Worm (Caenorhabditis elegans) whole organism, mixed stage, embryonic: ENCODE measurements around the gene srw-113.
A peak's percentile ranks its signal among the peaks of the same experiment; 100 is the strongest.
"Not testable (repeated sequence)": the region's sequence is repeated elsewhere in the genome, so short reads cannot be mapped to it uniquely, and the experiment has no call there.

ENCODE experiments used
- M03D4.4 ChIP-seq: sonication (generic microtip); optimal IDR thresholded peaks from 2 replicates; lab custom pipeline; 2017; ENCODE audit warnings: mild to moderate bottlenecking, missing genetic modification characterization, missing compliant biosample characterization
- bed-3 ChIP-seq: fragments of 200-800 bp; sonication (Bioruptor generic); optimal IDR thresholded peaks from 3 replicates; lab custom pipeline; 2018; ENCODE audit warnings: mild to moderate bottlenecking, missing genetic modification characterization, moderate library complexity, missing compliant biosample characterization
- blmp-1 ChIP-seq: fragments of 150-350 bp; optimal IDR thresholded peaks from 2 replicates; lab custom pipeline; 2014; ENCODE audit warnings: missing biosample characterization, missing genetic modification characterization
- ceh-39 ChIP-seq: fragments of 150-350 bp; optimal IDR thresholded peaks from 2 replicates; lab custom pipeline; 2014; ENCODE audit warnings: missing biosample characterization, missing genetic modification characterization
- ceh-43 ChIP-seq: fragments of 200-800 bp; sonication (Bioruptor generic); optimal IDR thresholded peaks from 2 replicates; lab custom pipeline; 2018; ENCODE audit warnings: mild to moderate bottlenecking, missing genetic modification characterization, moderate library complexity, missing compliant biosample characterization
- ceh-83 ChIP-seq: fragments of 200-800 bp; sonication (Bioruptor generic); optimal IDR thresholded peaks from 2 replicates; lab custom pipeline; 2018; ENCODE audit warnings: mild to moderate bottlenecking, missing genetic modification characterization, missing compliant biosample characterization
- ces-1 ChIP-seq: fragments of 150-350 bp; optimal IDR thresholded peaks from 2 replicates; lab custom pipeline; 2014; ENCODE audit warnings: missing biosample characterization, missing genetic modification reagents, missing genetic modification characterization
- cnd-1 ChIP-seq: fragments of 200-800 bp; sonication (Bioruptor generic); optimal IDR thresholded peaks from 2 replicates; lab custom pipeline; 2018; ENCODE audit warnings: mild to moderate bottlenecking, missing genetic modification characterization, missing compliant biosample characterization
- drap-1 ChIP-seq: fragments of 200-800 bp; sonication (Bioruptor generic); optimal IDR thresholded peaks from 3 replicates; lab custom pipeline; 2018; ENCODE audit warnings: mild to moderate bottlenecking, missing genetic modification characterization, missing compliant biosample characterization
- elt-1 ChIP-seq: sonication (generic microtip); optimal IDR thresholded peaks from 2 replicates; lab custom pipeline; 2017; ENCODE audit warnings: missing genetic modification characterization, mild to moderate bottlenecking, missing compliant biosample characterization, antibody characterized with exemption, moderate library complexity, borderline replicate concordance; ENCODE audit not compliant: insufficient read depth
- elt-3 ChIP-seq: fragments of 150-350 bp; optimal IDR thresholded peaks from 2 replicates; lab custom pipeline; 2014; ENCODE audit warnings: missing biosample characterization, missing genetic modification characterization
- flh-1 ChIP-seq: fragments of 200-800 bp; sonication (Bioruptor generic); optimal IDR thresholded peaks from 2 replicates; lab custom pipeline; 2018; ENCODE audit warnings: mild to moderate bottlenecking, missing genetic modification characterization, moderate library complexity, missing compliant biosample characterization
- ham-2 ChIP-seq: fragments of 200-800 bp; sonication (Bioruptor generic); optimal IDR thresholded peaks from 2 replicates; lab custom pipeline; 2018; ENCODE audit warnings: mild to moderate bottlenecking, missing genetic modification characterization, missing compliant biosample characterization
- hlh-1 ChIP-seq: fragments of 150-350 bp; optimal IDR thresholded peaks from 2 replicates; lab custom pipeline; 2014; ENCODE audit warnings: missing biosample characterization, missing genetic modification reagents, missing genetic modification characterization
- lin-13 ChIP-seq: fragments of 150-350 bp; optimal IDR thresholded peaks from 2 replicates; lab custom pipeline; 2014; ENCODE audit warnings: missing biosample characterization, missing genetic modification characterization
- lin-32 ChIP-seq: fragments of 200-800 bp; sonication (Bioruptor generic); optimal IDR thresholded peaks from 2 replicates; lab custom pipeline; 2018; ENCODE audit warnings: mild to moderate bottlenecking, missing genetic modification characterization, missing compliant biosample characterization
- lsy-2 ChIP-seq: fragments of 150-350 bp; optimal IDR thresholded peaks from 2 replicates; lab custom pipeline; 2014; ENCODE audit warnings: missing biosample characterization, missing genetic modification characterization
- mab-5 ChIP-seq: fragments of 150-350 bp; optimal IDR thresholded peaks from 2 replicates; lab custom pipeline; 2014; ENCODE audit warnings: missing biosample characterization, missing genetic modification characterization
- mep-1 ChIP-seq: fragments of 150-350 bp; optimal IDR thresholded peaks from 2 replicates; lab custom pipeline; 2017; ENCODE audit warnings: missing biosample characterization, missing genetic modification reagents, missing genetic modification characterization, inconsistent platforms
- mls-2 ChIP-seq: sonication (generic microtip); optimal IDR thresholded peaks from 2 replicates; lab custom pipeline; 2016; ENCODE audit warnings: mild to moderate bottlenecking, missing genetic modification characterization, moderate library complexity, missing compliant biosample characterization
- nhr-12 ChIP-seq: fragments of 150-350 bp; optimal IDR thresholded peaks from 2 replicates; lab custom pipeline; 2014; ENCODE audit warnings: missing biosample characterization, missing genetic modification characterization
- nhr-2 ChIP-seq: fragments of 150-350 bp; optimal IDR thresholded peaks from 2 replicates; lab custom pipeline; 2014; ENCODE audit warnings: missing biosample characterization, missing genetic modification characterization
- nhr-237 ChIP-seq: fragments of 150-350 bp; optimal IDR thresholded peaks from 2 replicates; lab custom pipeline; 2014; ENCODE audit warnings: missing biosample characterization, missing genetic modification characterization
- nhr-28 ChIP-seq: fragments of 150-350 bp; optimal IDR thresholded peaks from 2 replicates; lab custom pipeline; 2014; ENCODE audit warnings: missing biosample characterization, missing genetic modification characterization
- nhr-76 ChIP-seq: sonication (generic microtip); optimal IDR thresholded peaks from 2 replicates; lab custom pipeline; 2017; ENCODE audit warnings: missing biosample characterization, missing genetic modification characterization
- pha-4 ChIP-seq: fragments of 150-350 bp; optimal IDR thresholded peaks from 2 replicates; lab custom pipeline; 2018; ENCODE audit warnings: missing biosample characterization, missing genetic modification reagents, missing genetic modification characterization
- snpc-4 ChIP-seq: fragments of 150-350 bp; optimal IDR thresholded peaks from 2 replicates; lab custom pipeline; 2014; ENCODE audit warnings: missing biosample characterization, missing genetic modification characterization
- sptf-1 ChIP-seq: sonication (generic microtip); optimal IDR thresholded peaks from 2 replicates; lab custom pipeline; 2017; ENCODE audit warnings: mild to moderate bottlenecking, missing genetic modification characterization, moderate library complexity, missing compliant biosample characterization
- tbx-8 ChIP-seq: fragments of 200-800 bp; sonication (Bioruptor generic); optimal IDR thresholded peaks from 2 replicates; lab custom pipeline; 2018; ENCODE audit warnings: mild to moderate bottlenecking, missing genetic modification characterization, moderate library complexity, missing compliant biosample characterization
- unc-120 ChIP-seq: sonication (generic microtip); optimal IDR thresholded peaks from 2 replicates; lab custom pipeline; 2017; ENCODE audit warnings: missing genetic modification characterization, missing compliant biosample characterization; ENCODE audit not compliant: poor library complexity, severe bottlenecking
- unc-39 ChIP-seq: fragments of 150-350 bp; optimal IDR thresholded peaks from 2 replicates; lab custom pipeline; 2014; ENCODE audit warnings: missing biosample characterization, missing genetic modification characterization
- unc-62 ChIP-seq: fragments of 150-350 bp; optimal IDR thresholded peaks from 2 replicates; lab custom pipeline; 2014; ENCODE audit warnings: missing biosample characterization, missing genetic modification reagents, missing genetic modification characterization
- zip-8 ChIP-seq: fragments of 150-350 bp; optimal IDR thresholded peaks from 2 replicates; lab custom pipeline; 2014; ENCODE audit warnings: missing biosample characterization, missing genetic modification characterization
- ztf-11 ChIP-seq: fragments of 150-350 bp; optimal IDR thresholded peaks from 2 replicates; lab custom pipeline; 2014; ENCODE audit warnings: missing biosample characterization, missing genetic modification characterization

srw-113 gene

DNA sequence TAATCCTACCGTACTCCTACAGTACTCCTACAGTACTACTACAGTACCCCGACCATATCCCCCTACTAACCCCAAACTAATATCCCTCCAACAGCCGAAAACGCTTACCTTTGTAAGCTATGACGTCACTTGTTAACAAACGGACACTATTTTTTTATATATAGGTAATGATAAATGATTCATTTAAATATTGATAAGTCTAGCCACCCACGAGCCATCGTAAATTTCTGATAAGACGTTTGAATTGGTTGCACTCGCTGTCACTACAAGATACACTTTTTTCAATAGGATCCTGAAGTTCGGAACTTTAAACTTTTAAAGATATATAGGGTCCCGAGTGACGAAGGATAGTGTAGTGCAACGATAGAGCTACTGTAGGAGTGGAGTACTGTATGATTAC lies 10.3 kb upstream of the srw-113 start, which contains the start of gene nhr-247:
nhr-247 (plus strand) TSS at position 330 of the 400 bp plus-strand sequence.
- not testable (repeated sequence) for TF ChIP-seq hlh-1 (tag; lab: Kevin White, UChicago); ces-1 (GFP tag; lab: Kevin White, UChicago); unc-62 (GFP tag; lab: Kevin White, UChicago)

ce11 chrV:15323417-15323816 lies 9.5 kb upstream of the srw-113 start:
- no peak for TF ChIP-seq nhr-2 (tag; lab: Kevin White, UChicago)
- TF ChIP-seq nhr-237 (tag; lab: Kevin White, UChicago), result no peak
- TF ChIP-seq unc-120 (tag; lab: Kevin White, UChicago), result no peak
- no peak for TF ChIP-seq ztf-11
- no peak for TF ChIP-seq pha-4
- no peak for TF ChIP-seq elt-1 (tag; lab: Kevin White, UChicago)
- no peak for TF ChIP-seq unc-39 (tag; lab: Kevin White, UChicago)
- TF ChIP-seq snpc-4 (tag; lab: Kevin White, UChicago), result no peak
- TF ChIP-seq nhr-28 (tag; lab: Kevin White, UChicago), result no peak
- no peak for TF ChIP-seq cnd-1 (tag; lab: Kevin White, UChicago)
- TF ChIP-seq mab-5, result no peak
- TF ChIP-seq lin-32 (GFP tag; lab: Kevin White, UChicago), result no peak

ce11 chrV:15327745-15328447 lies 5.1 kb upstream of the srw-113 start, which contains the start of gene ZK1037.6:
Gene ZK1037.6, minus strand, starts transcription at chrV:15327795.
- no peak for TF ChIP-seq nhr-2 (tag; lab: Kevin White, UChicago)
- no peak for TF ChIP-seq elt-1 (tag; lab: Kevin White, UChicago)
- TF ChIP-seq nhr-76 (tag; lab: Kevin White, UChicago), result no peak
- TF ChIP-seq sptf-1, result no peak
- no peak for TF ChIP-seq hlh-1 (tag; lab: Kevin White, UChicago)
- TF ChIP-seq mep-1, result no peak
- TF ChIP-seq ceh-83 (GFP tag; lab: Kevin White, UChicago), result no peak
- TF ChIP-seq unc-39 (tag; lab: Kevin White, UChicago), result no peak
- TF ChIP-seq bed-3, result no peak
- no peak for TF ChIP-seq ceh-39 (tag; lab: Kevin White, UChicago)
- no peak for TF ChIP-seq zip-8 (tag; lab: Kevin White, UChicago)
- TF ChIP-seq elt-3 (tag; lab: Kevin White, UChicago), result no peak
- no peak for TF ChIP-seq ces-1 (GFP tag; lab: Kevin White, UChicago)
- no peak for TF ChIP-seq ceh-43
- no peak for TF ChIP-seq pha-4
- TF ChIP-seq flh-1, result no peak
- TF ChIP-seq M03D4.4 (tag; lab: Kevin White, UChicago), result no peak
- no peak for TF ChIP-seq ham-2 (GFP tag; lab: Kevin White, UChicago)
- TF ChIP-seq tbx-8 (GFP tag; lab: Kevin White, UChicago), result no peak

- no peak for TF ChIP-seq cnd-1 (tag; lab: Kevin White, UChicago)
- no peak for TF ChIP-seq lsy-2 (tag; lab: Kevin White, UChicago)
- TF ChIP-seq zip-8 (tag; lab: Kevin White, UChicago), result peak; percentile 70
- no peak for TF ChIP-seq ces-1 (GFP tag; lab: Kevin White, UChicago)
These were observed 2.6 kb upstream of the srw-113 start, which contains the start of gene srh-295 for ce11 chrV:15330314-15330713. Gene srh-295, plus strand, starts transcription at chrV:15330614.

- TF ChIP-seq tbx-8 (GFP tag; lab: Kevin White, UChicago) (no peak), lin-32 (GFP tag; lab: Kevin White, UChicago) (no peak), ztf-11 (no peak), nhr-76 (tag; lab: Kevin White, UChicago) (no peak), ceh-39 (tag; lab: Kevin White, UChicago) (no peak), elt-3 (tag; lab: Kevin White, UChicago) (no peak), nhr-2 (tag; lab: Kevin White, UChicago) (no peak), unc-62 (GFP tag; lab: Kevin White, UChicago) (no peak), ceh-43 (no peak), mls-2 (tag; lab: Kevin White, UChicago) (no peak), blmp-1 (tag; lab: Kevin White, UChicago) (no peak), unc-120 (tag; lab: Kevin White, UChicago) (no peak), drap-1 (GFP tag; lab: Kevin White, UChicago) (no peak), nhr-28 (tag; lab: Kevin White, UChicago) (no peak), nhr-12 (tag; lab: Kevin White, UChicago) (no peak), lsy-2 (tag; lab: Kevin White, UChicago) (no peak), lin-13 (tag; lab: Kevin White, UChicago) (no peak)
These were observed 4.5 kb downstream of the srw-113 start, which contains the start of gene wrt-7 for ce11 chrV:15337405-15337804. Gene wrt-7, minus strand, starts transcription at chrV:15337505.
